Fruit fly (Drosophila melanogaster): ENCODE measurements around the gene CG33764.
A peak's percentile ranks its signal among the peaks of the same experiment; 100 is the strongest.

CG33764 gene

DNA sequence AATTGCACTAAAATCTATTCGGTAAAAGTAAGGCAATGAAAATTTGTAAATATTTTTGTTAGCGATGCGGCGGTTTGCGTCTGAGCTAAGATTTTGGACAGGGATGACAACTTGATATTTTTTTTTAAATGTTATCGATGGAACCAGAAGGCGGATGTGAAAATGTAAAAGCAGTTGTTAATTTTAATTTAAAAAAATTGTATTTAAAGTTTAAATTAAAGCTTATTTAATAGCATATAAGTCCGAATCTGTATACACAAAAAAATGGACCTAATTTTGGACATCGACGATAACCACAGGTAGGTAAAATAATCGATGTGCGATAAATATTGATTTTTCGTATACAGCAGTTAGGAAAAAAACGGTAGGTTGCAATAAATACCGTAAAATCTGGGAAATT, 4.9 kb downstream of the CG33764 start, which contains the start of the genes CG11586 and VhaM9.7-a (continued):
- TF ChIP-seq da (GFP tag; optimal IDR thresholded peaks at IDR 0.05) (no peak), CG10366 (GFP tag; IDR thresholded peaks at IDR 0.05) (0 out of 2 replicates have a peak, but pooled peaks have one; percentile 8), CG10147 (GFP tag; optimal IDR thresholded peaks at IDR 0.05) (no peak), Bdp1 (GFP tag; optimal IDR thresholded peaks at IDR 0.05) (no peak), Deaf1 (tag; optimal IDR thresholded peaks at IDR 0.05) (no peak), nerfin-2 (GFP tag; IDR thresholded peaks at IDR 0.05; ENCODE audit: partially characterized antibody) (no peak; the same call in 1 of the 2 replicates), gce (GFP tag; IDR thresholded peaks at IDR 0.05) (no peak), Lpt (GFP tag; optimal IDR thresholded peaks at IDR 0.05) (no peak), Sin3A (optimal IDR thresholded peaks at IDR 0.05) (peak; percentile 19), CG32767 (GFP tag; IDR thresholded peaks at IDR 0.05) (0 out of 2 replicates have a peak, but pooled peaks have one; percentile 20), Chrac-16 (GFP tag; optimal IDR thresholded peaks at IDR 0.05) (peak; percentile 2), CG8089 (GFP tag; optimal IDR thresholded peaks at IDR 0.05) (no peak), ham (GFP tag; IDR thresholded peaks at IDR 0.05) (no peak), ind (GFP tag; optimal IDR thresholded peaks at IDR 0.05) (peak; percentile 25), Gsc (GFP tag; IDR thresholded peaks at IDR 0.05) (no peak), wdn (GFP tag; IDR thresholded peaks at IDR 0.05) (no peak), dm (GFP tag; optimal IDR thresholded peaks at IDR 0.05) (peak; percentile 1), BEAF-32 (GFP tag; optimal IDR thresholded peaks at IDR 0.05) (peak; percentile 66), CG1603 (tag; optimal IDR thresholded peaks at IDR 0.05) (peak; percentile 18), H2.0 (GFP tag; IDR thresholded peaks at IDR 0.05) (no peak), CG1602 (GFP tag; optimal IDR thresholded peaks at IDR 0.05) (no peak), Max (GFP tag; optimal IDR thresholded peaks at IDR 0.05) (peak; percentile 25), sima (GFP tag; optimal IDR thresholded peaks at IDR 0.05) (no peak), CG17568 (GFP tag; optimal IDR thresholded peaks at IDR 0.05) (no peak), Taf1 (GFP tag; IDR thresholded peaks at IDR 0.05) (no peak), ro (GFP tag; IDR thresholded peaks at IDR 0.05) (no peak), CG9876 (GFP tag; optimal IDR thresholded peaks at IDR 0.05) (no peak), cg (GFP tag; optimal IDR thresholded peaks at IDR 0.05) (no peak), psq (GFP tag; optimal IDR thresholded peaks at IDR 0.05) (no peak), CG31365 (tag; optimal IDR thresholded peaks at IDR 0.05) (no peak), z (GFP tag; IDR thresholded peaks at IDR 0.05) (no peak), tx (GFP tag; optimal IDR thresholded peaks at IDR 0.05) (no peak), Mes4 (GFP tag; optimal IDR thresholded peaks at IDR 0.05) (no peak), CG12391 (tag; optimal IDR thresholded peaks at IDR 0.05) (peak; percentile 50), CG4854 (GFP tag; optimal IDR thresholded peaks at IDR 0.05) (no peak), Oli (tag; optimal IDR thresholded peaks at IDR 0.05) (no peak), CG7556 (GFP tag; optimal IDR thresholded peaks at IDR 0.05) (no peak), Ets65A (GFP tag) (peak; percentile 82), tio (GFP tag; optimal IDR thresholded peaks at IDR 0.05) (no peak), ara (GFP tag; IDR thresholded peaks at IDR 0.05) (no peak), CG17912 (GFP tag; optimal IDR thresholded peaks at IDR 0.05) (no peak), CG9727 (GFP tag; optimal IDR thresholded peaks at IDR 0.05) (peak; percentile 21), CTCF (GFP tag; optimal IDR thresholded peaks at IDR 0.05) (peak; percentile 41), Bgb (GFP tag; IDR thresholded peaks at IDR 0.05; ENCODE audit: partially characterized antibody) (peak; percentile 63), emc (GFP tag; optimal IDR thresholded peaks at IDR 0.05) (no peak), insv (GFP tag; optimal IDR thresholded peaks at IDR 0.05) (no peak), tup (GFP tag; optimal IDR thresholded peaks at IDR 0.05) (no peak), Opbp (GFP tag; IDR thresholded peaks at IDR 0.05; ENCODE audit: partially characterized antibody) (0 out of 3 replicates have a peak, but pooled peaks have one; percentile 17), CG15514 (GFP tag; optimal IDR thresholded peaks at IDR 0.05) (peak; percentile 92), grau (tag; optimal IDR thresholded peaks at IDR 0.05) (peak; percentile 29), CG2712 (tag; optimal IDR thresholded peaks at IDR 0.05) (peak; percentile 40), Scr (GFP tag; IDR thresholded peaks at IDR 0.05; ENCODE audit: partially characterized antibody) (peak; percentile 71), CG14710 (tag; optimal IDR thresholded peaks at IDR 0.05) (peak; percentile 76)
